Fruit fly (Drosophila melanogaster): Measurements from ENCODE around the gene CG15202.
A peak's percentile ranks its signal among the peaks of the same experiment; 100 is the strongest.

The CG15202 gene

DNA sequence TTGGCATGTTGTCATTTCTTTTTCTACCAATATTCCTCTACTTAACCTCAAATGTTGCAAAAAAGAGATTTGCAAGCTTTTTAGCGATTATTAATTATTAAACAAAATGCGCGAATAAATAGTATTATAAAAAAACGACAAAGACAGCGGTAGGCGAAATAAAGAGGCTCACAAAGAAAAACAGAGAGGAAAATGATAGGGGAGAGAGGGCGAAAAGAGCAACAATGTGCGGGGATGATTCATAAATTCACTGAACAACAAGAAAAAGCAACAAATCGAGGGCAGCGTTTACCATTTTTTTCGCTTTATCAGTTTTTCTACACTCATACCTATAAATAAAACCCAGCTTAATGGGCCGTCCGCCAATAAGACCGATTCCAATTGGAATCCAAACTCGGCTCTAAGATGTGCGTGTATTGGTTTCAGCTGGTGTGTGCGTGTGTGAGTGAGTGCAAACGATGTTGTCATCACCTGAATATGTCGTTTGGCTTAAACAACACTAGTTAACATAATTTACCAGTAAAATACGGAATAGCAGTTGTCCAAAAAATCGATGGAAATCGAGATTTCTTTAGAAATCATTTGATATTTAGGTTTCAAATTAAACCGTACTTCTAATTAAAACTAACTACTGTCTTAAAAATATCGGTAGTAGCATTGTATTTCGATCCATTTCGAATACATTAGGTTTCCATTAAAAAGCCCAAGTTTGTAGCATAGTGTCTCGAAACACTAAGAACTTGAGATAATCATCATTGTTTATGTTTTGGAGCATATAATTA is 13.7 kb downstream of the CG15202 start:
- TF ChIP-seq Mnt (GFP tag; optimal IDR thresholded peaks at IDR 0.05) = no peak
- peak; percentile 10 for TF ChIP-seq bab1 (GFP tag; optimal IDR thresholded peaks at IDR 0.05)
- no peak for TF ChIP-seq cnc (optimal IDR thresholded peaks at IDR 0.05)
- no peak for TF ChIP-seq CG7045 (GFP tag; optimal IDR thresholded peaks at IDR 0.05)
- TF ChIP-seq Clk (GFP tag; optimal IDR thresholded peaks at IDR 0.05) = no peak
- peak; percentile 43 for TF ChIP-seq tj (GFP tag; optimal IDR thresholded peaks at IDR 0.05)
- peak; percentile 42 for TF ChIP-seq cic (GFP tag; optimal IDR thresholded peaks at IDR 0.05)
- TF ChIP-seq Crg-1 (GFP tag; optimal IDR thresholded peaks at IDR 0.05) = no peak
- TF ChIP-seq CG33017 (tag; optimal IDR thresholded peaks at IDR 0.05) = no peak
- TF ChIP-seq kay (GFP tag; ENCODE audit: borderline replicate concordance) = peak; percentile 36
- TF ChIP-seq CG1620 (GFP tag; optimal IDR thresholded peaks at IDR 0.05) = no peak

DNA sequence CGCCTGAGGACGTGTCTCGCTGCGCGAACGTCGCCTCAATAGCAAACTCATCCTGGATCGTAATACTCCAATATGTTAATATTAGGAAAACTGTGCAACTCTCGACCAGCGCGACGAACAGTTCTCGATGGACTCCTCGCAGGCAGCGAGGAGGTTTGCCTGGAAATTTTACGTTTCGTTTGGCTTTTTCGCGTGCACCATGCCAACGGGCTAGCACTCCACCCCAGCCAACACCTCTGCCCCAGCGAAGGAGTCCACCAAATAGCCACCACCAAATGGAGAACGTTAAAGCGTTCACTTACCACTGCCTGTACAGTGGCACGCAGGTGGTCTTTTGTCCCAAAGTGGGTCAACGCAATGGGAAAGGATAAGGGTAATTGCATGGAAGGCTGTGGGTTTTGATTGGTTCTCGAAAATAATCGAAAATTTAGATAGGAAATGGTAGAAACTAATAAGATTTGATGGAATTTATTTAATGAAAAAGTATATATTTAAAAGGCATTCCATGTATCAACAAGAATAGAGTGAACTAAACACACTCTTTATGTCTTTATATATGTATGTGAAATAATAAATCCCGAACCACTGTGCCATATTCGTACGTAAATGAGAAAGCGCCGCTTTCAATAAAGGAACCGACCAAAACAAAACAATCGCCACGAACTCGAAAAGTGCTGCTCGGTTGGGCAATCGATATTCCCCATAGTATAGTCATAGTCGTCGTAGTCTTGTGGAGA is 17.5 kb downstream of the CG15202 start, which contains the start of gene CG32668:
CG32668 (minus strand) TSS at position 51 of the 737 bp plus-strand sequence.
- TF ChIP-seq cic (GFP tag; optimal IDR thresholded peaks at IDR 0.05) = no peak
- TF ChIP-seq Hr96 (GFP tag; optimal IDR thresholded peaks at IDR 0.05) = no peak
- TF ChIP-seq CG7101 (tag; optimal IDR thresholded peaks at IDR 0.05) = no peak
- no peak for TF ChIP-seq ovo (GFP tag; optimal IDR thresholded peaks at IDR 0.05)
- no peak for TF ChIP-seq CG14711 (tag; optimal IDR thresholded peaks at IDR 0.05)
- no peak for TF ChIP-seq bab1 (GFP tag; optimal IDR thresholded peaks at IDR 0.05)
- TF ChIP-seq Crg-1 (GFP tag; optimal IDR thresholded peaks at IDR 0.05) = no peak
- TF ChIP-seq tj (GFP tag; optimal IDR thresholded peaks at IDR 0.05) = no peak

DNA sequence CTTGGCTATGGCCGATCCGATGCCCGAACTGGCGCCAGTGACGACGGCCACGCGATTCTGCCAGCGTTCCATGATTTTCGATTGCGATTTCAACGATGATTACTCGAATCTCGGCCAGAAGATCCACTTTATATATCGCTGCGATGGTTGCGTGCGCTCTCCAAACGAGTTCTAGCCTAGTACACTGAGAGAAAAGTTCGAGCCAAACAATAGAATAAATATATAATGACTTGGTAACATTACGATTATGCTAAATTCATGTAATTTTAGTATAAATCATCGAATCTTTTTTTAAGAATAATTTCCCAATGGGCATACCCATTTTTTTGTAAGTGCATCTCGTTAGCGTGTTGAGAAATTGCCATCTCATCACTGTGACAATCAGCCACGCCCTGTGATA is 26.6 kb downstream of the CG15202 start, which contains the start of gene Antdh:
Antdh (minus strand) TSS at position 101 of the 400 bp plus-strand sequence.
- no peak for TF ChIP-seq Hr96 (GFP tag; optimal IDR thresholded peaks at IDR 0.05)
- no peak for TF ChIP-seq CG11617 (GFP tag; optimal IDR thresholded peaks at IDR 0.05)
- TF ChIP-seq kay (GFP tag; ENCODE audit: borderline replicate concordance) = no peak
- TF ChIP-seq CG14711 (tag; optimal IDR thresholded peaks at IDR 0.05) = no peak
- TF ChIP-seq Mnt (GFP tag; optimal IDR thresholded peaks at IDR 0.05) = no peak
- no peak for TF ChIP-seq Clk (GFP tag; optimal IDR thresholded peaks at IDR 0.05)
- TF ChIP-seq Crg-1 (GFP tag; optimal IDR thresholded peaks at IDR 0.05) = no peak
- no peak for TF ChIP-seq CG7101 (tag; optimal IDR thresholded peaks at IDR 0.05)
- TF ChIP-seq bab1 (GFP tag; optimal IDR thresholded peaks at IDR 0.05) = no peak
- TF ChIP-seq cnc (optimal IDR thresholded peaks at IDR 0.05) = no peak
- TF ChIP-seq ovo (GFP tag; optimal IDR thresholded peaks at IDR 0.05) = no peak
- TF ChIP-seq toe (GFP tag; optimal IDR thresholded peaks at IDR 0.05) = no peak
- TF ChIP-seq cic (GFP tag; optimal IDR thresholded peaks at IDR 0.05) = no peak
- TF ChIP-seq CG1620 (GFP tag; optimal IDR thresholded peaks at IDR 0.05) = no peak
- no peak for TF ChIP-seq CG33017 (tag; optimal IDR thresholded peaks at IDR 0.05)
- no peak for TF ChIP-seq tj (GFP tag; optimal IDR thresholded peaks at IDR 0.05)
- TF ChIP-seq CG7045 (GFP tag; optimal IDR thresholded peaks at IDR 0.05) = no peak
- no peak for TF ChIP-seq CG5204 (GFP tag; optimal IDR thresholded peaks at IDR 0.05)

DNA sequence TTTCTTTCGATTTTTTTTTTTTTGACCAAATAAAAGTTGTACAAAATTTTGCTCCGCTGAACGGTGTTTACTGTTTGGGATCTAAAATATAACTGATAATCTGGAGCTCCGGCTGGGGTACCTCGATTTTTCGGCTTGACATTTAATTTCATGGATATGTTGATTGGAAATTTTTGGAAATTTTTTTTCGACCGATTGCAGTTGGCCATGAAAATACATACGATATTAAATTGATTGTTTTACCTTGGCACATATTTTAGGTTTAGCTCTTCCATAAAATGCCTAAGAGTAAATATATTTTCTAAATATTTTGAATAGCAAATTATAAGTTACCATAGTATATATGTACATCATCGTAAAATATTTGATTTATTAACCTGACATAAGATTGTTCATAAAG is 28.2 kb downstream of the CG15202 start, which contains the start of gene CG1394:
CG1394 (minus strand) TSS at position 101 of the 400 bp plus-strand sequence.
- TF ChIP-seq CG11617 (GFP tag; optimal IDR thresholded peaks at IDR 0.05) (no peak), CG7101 (tag; optimal IDR thresholded peaks at IDR 0.05) (no peak)

DNA sequence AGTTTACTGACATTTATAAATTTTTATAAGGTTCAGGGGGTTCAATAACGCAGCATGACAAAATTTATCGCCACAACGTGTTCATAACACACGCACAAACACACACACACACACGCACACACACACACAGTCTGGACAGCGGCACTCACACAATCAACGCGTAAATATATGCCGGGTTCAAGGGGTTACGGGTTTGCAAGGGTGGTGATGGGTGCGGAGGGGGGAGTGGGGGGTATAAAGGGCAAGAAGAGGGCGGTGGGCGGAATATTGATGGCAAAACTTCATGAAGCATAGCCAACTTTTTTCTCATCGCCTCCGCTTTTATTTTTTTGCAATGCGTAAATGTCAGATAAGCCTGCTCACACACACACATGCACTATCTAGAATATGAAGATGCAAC is 33.7 kb downstream of the CG15202 start:
- TF ChIP-seq bab1 (GFP tag; optimal IDR thresholded peaks at IDR 0.05) (no peak), CG5204 (GFP tag; optimal IDR thresholded peaks at IDR 0.05) (no peak), CG11617 (GFP tag; optimal IDR thresholded peaks at IDR 0.05) (no peak), ovo (GFP tag; optimal IDR thresholded peaks at IDR 0.05) (no peak)

DNA sequence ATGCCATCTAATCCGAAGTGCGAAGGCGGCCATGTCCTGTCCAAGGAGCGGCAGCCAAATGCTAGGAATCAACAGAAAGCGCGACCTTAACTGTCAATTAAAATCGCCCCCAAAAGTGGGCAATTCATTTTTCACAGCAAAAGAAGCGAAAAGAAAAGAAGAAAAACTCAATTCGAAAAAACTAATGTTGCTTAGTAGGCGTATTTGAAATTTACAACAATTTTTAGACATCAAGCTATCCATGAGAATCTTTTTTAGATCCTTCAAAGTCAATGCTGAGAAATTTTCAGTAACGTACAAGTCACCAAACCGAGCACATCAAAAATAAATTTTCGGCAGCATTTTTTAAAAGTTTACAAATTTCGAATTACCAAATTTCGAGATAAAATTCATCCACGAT is 40.3 kb downstream of the CG15202 start, which contains the start of gene CG15200:
CG15200 (plus strand) TSS at position 301 of the 400 bp plus-strand sequence.
- TF ChIP-seq Mnt (GFP tag; optimal IDR thresholded peaks at IDR 0.05) = no peak
- TF ChIP-seq CG7101 (tag; optimal IDR thresholded peaks at IDR 0.05) = no peak
- no peak for TF ChIP-seq Hr96 (GFP tag; optimal IDR thresholded peaks at IDR 0.05)
- TF ChIP-seq cnc (optimal IDR thresholded peaks at IDR 0.05) = no peak
- no peak for TF ChIP-seq CG14711 (tag; optimal IDR thresholded peaks at IDR 0.05)
